Fruit fly (Drosophila melanogaster) whole organism, embryonic: ENCODE measurements around the gene Fit2.

Source experiments
- Antp ChIP-seq: fragments of 200-800 bp; sonication (Bioruptor generic); optimal IDR thresholded peaks from 3 replicates; lab custom pipeline; 2016; ENCODE audit warnings: missing biosample characterization, missing genetic modification characterization
- CG10147 ChIP-seq: fragments of 200-800 bp; sonication (Bioruptor generic); optimal IDR thresholded peaks from 2 replicates; lab custom pipeline; 2019; ENCODE audit warnings: missing biosample characterization, mild to moderate bottlenecking, missing genetic modification characterization, moderate library complexity
- CG10209 ChIP-seq: fragments of 200-800 bp; sonication (Bioruptor generic); optimal IDR thresholded peaks from 3 replicates; lab custom pipeline; 2017; ENCODE audit warnings: missing biosample characterization, mild to moderate bottlenecking, missing genetic modification characterization, missing genetic modification reagents
- CG10462 ChIP-seq: fragments of 200-800 bp; sonication (Bioruptor generic); optimal IDR thresholded peaks from 2 replicates; lab custom pipeline; 2016; ENCODE audit warnings: missing biosample characterization, missing genetic modification characterization
- CG10959 ChIP-seq: fragments of 200-800 bp; sonication (Bioruptor generic); IDR thresholded peaks from 2 replicates; pipeline ENCODE4 v1.3.6; 2022; ENCODE audit warnings: missing biosample characterization, missing genetic modification characterization
- CG11504 ChIP-seq: fragments of 200-800 bp; sonication (Bioruptor generic); optimal IDR thresholded peaks from 3 replicates; lab custom pipeline; 2019; ENCODE audit warnings: missing biosample characterization, mild to moderate bottlenecking, missing genetic modification characterization, moderate library complexity
- CG18764 ChIP-seq: fragments of 200-800 bp; sonication (Bioruptor generic); optimal IDR thresholded peaks from 3 replicates; lab custom pipeline; 2016; ENCODE audit warnings: missing biosample characterization, missing genetic modification characterization
- CG33557 ChIP-seq: fragments of 200-800 bp; sonication (Bioruptor generic); optimal IDR thresholded peaks from 2 replicates; lab custom pipeline; 2019; ENCODE audit warnings: missing biosample characterization, mild to moderate bottlenecking, missing genetic modification characterization, moderate library complexity
- CG4617 ChIP-seq: fragments of 200-800 bp; sonication (Bioruptor generic); optimal IDR thresholded peaks from 3 replicates; lab custom pipeline; 2016; ENCODE audit warnings: missing biosample characterization, missing genetic modification characterization, borderline replicate concordance
- CG4854 ChIP-seq: fragments of 200-800 bp; sonication (Bioruptor generic); optimal IDR thresholded peaks from 2 replicates; lab custom pipeline; 2016; ENCODE audit warnings: missing biosample characterization, missing genetic modification characterization, inconsistent platforms
- CG6175 ChIP-seq: fragments of 200-800 bp; sonication (Bioruptor generic); IDR thresholded peaks from 3 replicates; pipeline ENCODE4 v1.3.6; 2022; ENCODE audit warnings: missing biosample characterization, missing genetic modification characterization
- CG6272 ChIP-seq: fragments of 200-800 bp; sonication (Bioruptor generic); IDR thresholded peaks from 2 replicates; pipeline ENCODE4 v1.3.6; 2022; ENCODE audit warnings: missing biosample characterization, missing genetic modification characterization
- CG6683 ChIP-seq: fragments of 200-800 bp; sonication (Bioruptor generic); optimal IDR thresholded peaks from 2 replicates; lab custom pipeline; 2017; ENCODE audit warnings: missing biosample characterization, mild to moderate bottlenecking, missing genetic modification characterization, missing genetic modification reagents
- CG6765 ChIP-seq: fragments of 200-800 bp; sonication (Bioruptor generic); optimal IDR thresholded peaks from 3 replicates; lab custom pipeline; 2017; ENCODE audit warnings: missing biosample characterization, mild to moderate bottlenecking, missing genetic modification characterization
- CG9437 ChIP-seq: fragments of 200-800 bp; sonication (Bioruptor generic); optimal IDR thresholded peaks from 2 replicates; lab custom pipeline; 2018; ENCODE audit warnings: missing biosample characterization, mild to moderate bottlenecking, missing genetic modification characterization
- Dbx ChIP-seq: fragments of 200-800 bp; sonication (Bioruptor generic); IDR thresholded peaks from 3 replicates; pipeline ENCODE4 v1.3.6; 2022; ENCODE audit warnings: missing biosample characterization, missing genetic modification characterization
- Dp ChIP-seq: fragments of 200-800 bp; sonication (Bioruptor generic); optimal IDR thresholded peaks from 2 replicates; lab custom pipeline; 2018; ENCODE audit warnings: missing biosample characterization, mild to moderate bottlenecking, missing genetic modification characterization, moderate library complexity
- Hand ChIP-seq: fragments of 200-800 bp; sonication (Bioruptor generic); optimal IDR thresholded peaks from 2 replicates; lab custom pipeline; 2017; ENCODE audit warnings: mild to moderate bottlenecking, missing biosample characterization, missing genetic modification reagents, missing genetic modification characterization
- HmgZ ChIP-seq: fragments of 200-800 bp; sonication (Bioruptor generic); optimal IDR thresholded peaks from 2 replicates; lab custom pipeline; 2018; ENCODE audit warnings: missing biosample characterization, mild to moderate bottlenecking, missing genetic modification characterization
- Hsf ChIP-seq: fragments of 200-800 bp; sonication (Bioruptor generic); optimal IDR thresholded peaks from 3 replicates; lab custom pipeline; 2016; ENCODE audit warnings: missing biosample characterization, missing genetic modification characterization
- Mrtf ChIP-seq: fragments of 200-800 bp; sonication (Bioruptor generic); IDR thresholded peaks from 3 replicates; pipeline ENCODE4 v1.3.6; 2022; ENCODE audit warnings: missing biosample characterization, missing genetic modification characterization
- Nf-YB ChIP-seq: fragments of 200-800 bp; sonication (Bioruptor generic); optimal IDR thresholded peaks from 3 replicates; lab custom pipeline; 2019; ENCODE audit warnings: missing biosample characterization, mild to moderate bottlenecking, missing genetic modification characterization, moderate library complexity
- Spps ChIP-seq: fragments of 200-800 bp; sonication (Bioruptor generic); optimal IDR thresholded peaks from 2 replicates; lab custom pipeline; 2018; ENCODE audit warnings: missing biosample characterization, mild to moderate bottlenecking, missing genetic modification characterization
- Stat92E ChIP-seq, 3 experiments: fragments of >200 bp in 2 of 3; fragments of 200-800 bp in 1 of 3; sonication (Bioruptor generic) in 1 of 3; optimal IDR thresholded peaks; 2 replicates each; lab custom pipeline; 2017 to 2019; ENCODE audit warnings: missing biosample characterization in 3 of 3, missing genetic modification characterization in 3 of 3, mild to moderate bottlenecking in 1 of 3, moderate library complexity in 1 of 3
- TFAM ChIP-seq: fragments of 200-800 bp; sonication (Bioruptor generic); optimal IDR thresholded peaks from 2 replicates; lab custom pipeline; 2017; ENCODE audit warnings: missing biosample characterization, missing genetic modification characterization, inconsistent platforms
- Xbp1 ChIP-seq: fragments of 200-800 bp; sonication (Bioruptor generic); optimal IDR thresholded peaks from 3 replicates; lab custom pipeline; 2016; ENCODE audit warnings: missing biosample characterization, mild to moderate bottlenecking, missing genetic modification characterization
- ap ChIP-seq: fragments of 200-800 bp; sonication (Bioruptor generic); IDR thresholded peaks from 2 replicates; pipeline ENCODE4 v1.3.6; 2022; ENCODE audit warnings: missing biosample characterization, missing genetic modification characterization
- cato ChIP-seq: fragments of 200-800 bp; sonication (Bioruptor generic); optimal IDR thresholded peaks from 2 replicates; lab custom pipeline; 2016; ENCODE audit warnings: missing biosample characterization, missing genetic modification characterization, borderline replicate concordance
- cg ChIP-seq: fragments of 200-800 bp; sonication (Bioruptor generic); optimal IDR thresholded peaks from 3 replicates; lab custom pipeline; 2019; ENCODE audit warnings: missing biosample characterization, mild to moderate bottlenecking, missing genetic modification characterization, moderate library complexity
- crc ChIP-seq: fragments of 200-800 bp; sonication (Bioruptor generic); optimal IDR thresholded peaks from 2 replicates; lab custom pipeline; 2016; ENCODE audit warnings: missing biosample characterization, missing genetic modification characterization
- cwo ChIP-seq: fragments of 200-800 bp; sonication (Bioruptor generic); optimal IDR thresholded peaks from 3 replicates; lab custom pipeline; 2017; ENCODE audit warnings: missing biosample characterization, missing genetic modification characterization, mild to moderate bottlenecking, moderate library complexity, missing genetic modification reagents
- gsb-n ChIP-seq: fragments of 200-800 bp; sonication (Bioruptor generic); optimal IDR thresholded peaks from 3 replicates; lab custom pipeline; 2018; ENCODE audit warnings: missing biosample characterization, mild to moderate bottlenecking, missing genetic modification characterization
- h ChIP-seq: fragments of >200 bp; optimal IDR thresholded peaks from 2 replicates; lab custom pipeline; 2017
- hb ChIP-seq: fragments of 200-800 bp; sonication (Bioruptor generic); IDR thresholded peaks from 3 replicates; pipeline ENCODE4 v1.3.6; 2022; ENCODE audit warnings: missing biosample characterization, missing genetic modification characterization; ENCODE audit not compliant: partially characterized antibody
- p53 ChIP-seq: fragments of 200-800 bp; sonication (Bioruptor generic); optimal IDR thresholded peaks from 2 replicates; lab custom pipeline; 2016; ENCODE audit warnings: missing biosample characterization, missing genetic modification characterization
- pum ChIP-seq: fragments of 200-800 bp; sonication (Bioruptor generic); optimal IDR thresholded peaks from 2 replicates; lab custom pipeline; 2016; ENCODE audit warnings: missing biosample characterization, missing genetic modification characterization
- repo ChIP-seq: fragments of 200-800 bp; sonication (Bioruptor generic); optimal IDR thresholded peaks from 2 replicates; lab custom pipeline; 2016; ENCODE audit warnings: missing biosample characterization, missing genetic modification characterization
- ro ChIP-seq: fragments of 200-800 bp; sonication (Bioruptor generic); IDR thresholded peaks from 2 replicates; pipeline ENCODE4 v1.3.6; 2022; ENCODE audit warnings: missing biosample characterization, missing genetic modification characterization
- schlank ChIP-seq: fragments of 200-800 bp; sonication (Bioruptor generic); optimal IDR thresholded peaks from 2 replicates; lab custom pipeline; 2018; ENCODE audit warnings: missing biosample characterization, mild to moderate bottlenecking, missing genetic modification characterization
- sens ChIP-seq: fragments of 200-800 bp; sonication (Bioruptor generic); peaks from one replicate; lab custom pipeline; 2016; ENCODE audit warnings: missing biosample characterization, missing genetic modification characterization
- sr ChIP-seq: fragments of 200-800 bp; sonication (Bioruptor generic); IDR thresholded peaks from 3 replicates; pipeline ENCODE4 v1.3.6; 2022; ENCODE audit warnings: missing biosample characterization, missing genetic modification characterization
- trh ChIP-seq: fragments of 200-800 bp; sonication (Bioruptor generic); optimal IDR thresholded peaks from 2 replicates; lab custom pipeline; 2016; ENCODE audit warnings: missing biosample characterization, missing genetic modification characterization
- vnd ChIP-seq: fragments of 200-800 bp; sonication (Bioruptor generic); IDR thresholded peaks from 3 replicates; pipeline ENCODE4 v1.3.6; 2022; ENCODE audit warnings: missing biosample characterization, missing genetic modification characterization; ENCODE audit not compliant: partially characterized antibody

Fit2 gene

DNA sequence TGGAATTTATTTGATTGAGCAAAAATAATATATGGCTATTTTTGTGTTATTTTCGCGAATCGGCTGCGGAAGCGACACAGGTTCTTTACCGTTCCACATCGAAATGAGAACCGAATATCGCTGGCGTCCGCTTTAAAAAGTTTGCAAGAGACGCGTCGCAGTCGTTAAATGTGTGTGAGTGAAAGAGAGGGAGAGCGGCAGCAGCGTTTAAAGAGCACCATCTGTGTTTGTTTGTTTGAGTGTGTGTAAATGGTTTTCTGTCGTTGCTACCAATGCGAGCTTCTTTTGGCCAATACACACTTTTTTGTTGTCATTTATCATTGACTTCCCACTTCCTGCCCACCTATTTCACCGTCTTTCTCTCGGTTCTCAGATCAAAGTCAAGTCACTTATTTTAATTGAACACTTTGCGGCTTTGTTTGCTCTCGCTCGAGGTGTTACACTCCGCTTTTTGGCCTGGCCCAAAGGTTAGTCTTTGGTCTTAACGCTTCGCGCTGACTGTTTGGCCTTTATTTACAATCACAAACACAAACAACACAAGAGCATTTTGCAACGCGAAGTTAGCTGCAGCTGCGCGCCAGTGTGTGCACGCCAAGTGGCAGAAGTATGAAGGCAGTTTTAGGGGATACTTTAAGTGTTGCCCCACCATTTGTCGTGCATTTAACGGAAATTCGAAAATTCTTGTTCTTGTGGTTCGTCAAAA, 12.0 kb upstream of the Fit2 start, which contains the start of gene CG3764 (continued):
- TF ChIP-seq CG10209 (peak; percentile 86), ap (no peak), Antp (GFP tag; lab: Kevin White, UChicago) (peak; percentile 63), cg (GFP tag; lab: Kevin White, UChicago) (peak; percentile 94), Mrtf (GFP tag; lab: Robert Waterston, UW) (peak; percentile 50; the same call in 1 of the 3 replicates), crc (GFP tag; lab: Kevin White, UChicago) (peak; percentile 34), CG6175 (GFP tag; lab: Robert Waterston, UW) (0 out of 3 replicates have a peak, but pooled peaks have one; percentile 15), CG6765 (GFP tag; lab: Kevin White, UChicago) (peak; percentile 89), schlank (tag; lab: Kevin White, UChicago) (peak; percentile 78), gsb-n (tag; lab: Kevin White, UChicago) (peak; percentile 44), pum (GFP tag; lab: Kevin White, UChicago) (peak; percentile 46), Nf-YB (peak; percentile 65), CG6272 (GFP tag; lab: Robert Waterston, UW) (peak; percentile 31; the same call in 1 of the 2 replicates), CG4854 (GFP tag; lab: Kevin White, UChicago) (peak; percentile 73), HmgZ (tag; lab: Kevin White, UChicago) (peak; percentile 90), cwo (GFP tag; lab: Kevin White, UChicago) (peak; percentile 30), Hand (peak; percentile 67), CG10147 (GFP tag; lab: Kevin White, UChicago) (peak; percentile 73), sr (GFP tag; lab: Robert Waterston, UW) (peak; percentile 65; the same call in 1 of the 3 replicates), repo (GFP tag; lab: Kevin White, UChicago) (peak; percentile 81), CG10462 (GFP tag; lab: Kevin White, UChicago) (peak; percentile 37), Dbx (GFP tag; lab: Robert Waterston, UW) (peak; percentile 62), hb (no peak), p53 (GFP tag; lab: Kevin White, UChicago) (peak; percentile 77), CG6683 (peak; percentile 68), sens (GFP tag; lab: Kevin White, UChicago) (peak; percentile 94), Spps (tag; lab: Kevin White, UChicago) (peak; percentile 44), TFAM (GFP tag; lab: Kevin White, UChicago) (peak; percentile 71), Stat92E (GFP tag; optimal IDR thresholded peaks at IDR 0.05; lab: Kevin White, UChicago) (peak in 1 of 3 experiments; percentile 72), CG11504 (tag; lab: Kevin White, UChicago) (peak; percentile 72), Hsf (GFP tag; lab: Kevin White, UChicago) (peak; percentile 37), CG4617 (GFP tag; lab: Kevin White, UChicago) (peak; percentile 86), trh (GFP tag; lab: Kevin White, UChicago) (peak; percentile 9), CG33557 (GFP tag; lab: Kevin White, UChicago) (peak; percentile 82), ro (GFP tag; lab: Robert Waterston, UW) (no peak), vnd (GFP tag; lab: Robert Waterston, UW) (no peak), CG18764 (GFP tag; lab: Kevin White, UChicago) (peak; percentile 71), Dp (peak; percentile 77), h (lab: Kevin White, UChicago) (no peak), Xbp1 (GFP tag; lab: Kevin White, UChicago) (peak; percentile 56), cato (GFP tag; lab: Kevin White, UChicago) (peak; percentile 34), CG10959 (GFP tag; lab: Robert Waterston, UW) (peak; percentile 25; the same call in 1 of the 2 replicates), CG9437 (GFP tag; lab: Kevin White, UChicago) (no peak)
